Worm (Caenorhabditis elegans) whole organism, mixed stage, embryonic: Measurements from ENCODE around the gene C49C8.5.
A peak's percentile ranks its signal among the peaks of the same experiment; 100 is the strongest.

Experiments
- bed-3 ChIP-seq: fragments of 200-800 bp; sonication (Bioruptor generic); optimal IDR thresholded peaks from 3 replicates; lab custom pipeline; 2018; ENCODE audit warnings: mild to moderate bottlenecking, missing genetic modification characterization, moderate library complexity, missing compliant biosample characterization
- drap-1 ChIP-seq: fragments of 200-800 bp; sonication (Bioruptor generic); optimal IDR thresholded peaks from 3 replicates; lab custom pipeline; 2018; ENCODE audit warnings: mild to moderate bottlenecking, missing genetic modification characterization, missing compliant biosample characterization
- elt-3 ChIP-seq: fragments of 150-350 bp; optimal IDR thresholded peaks from 2 replicates; lab custom pipeline; 2014; ENCODE audit warnings: missing biosample characterization, missing genetic modification characterization
- lin-13 ChIP-seq: fragments of 150-350 bp; optimal IDR thresholded peaks from 2 replicates; lab custom pipeline; 2014; ENCODE audit warnings: missing biosample characterization, missing genetic modification characterization
- mep-1 ChIP-seq: fragments of 150-350 bp; optimal IDR thresholded peaks from 2 replicates; lab custom pipeline; 2017; ENCODE audit warnings: missing biosample characterization, missing genetic modification reagents, missing genetic modification characterization, inconsistent platforms
- nhr-12 ChIP-seq: fragments of 150-350 bp; optimal IDR thresholded peaks from 2 replicates; lab custom pipeline; 2014; ENCODE audit warnings: missing biosample characterization, missing genetic modification characterization
- nhr-2 ChIP-seq: fragments of 150-350 bp; optimal IDR thresholded peaks from 2 replicates; lab custom pipeline; 2014; ENCODE audit warnings: missing biosample characterization, missing genetic modification characterization
- pha-4 ChIP-seq: fragments of 150-350 bp; optimal IDR thresholded peaks from 2 replicates; lab custom pipeline; 2018; ENCODE audit warnings: missing biosample characterization, missing genetic modification reagents, missing genetic modification characterization
- unc-39 ChIP-seq: fragments of 150-350 bp; optimal IDR thresholded peaks from 2 replicates; lab custom pipeline; 2014; ENCODE audit warnings: missing biosample characterization, missing genetic modification characterization
- unc-62 ChIP-seq: fragments of 150-350 bp; optimal IDR thresholded peaks from 2 replicates; lab custom pipeline; 2014; ENCODE audit warnings: missing biosample characterization, missing genetic modification reagents, missing genetic modification characterization
- zip-8 ChIP-seq: fragments of 150-350 bp; optimal IDR thresholded peaks from 2 replicates; lab custom pipeline; 2014; ENCODE audit warnings: missing biosample characterization, missing genetic modification characterization
- ztf-11 ChIP-seq: fragments of 150-350 bp; optimal IDR thresholded peaks from 2 replicates; lab custom pipeline; 2014; ENCODE audit warnings: missing biosample characterization, missing genetic modification characterization

DNA sequence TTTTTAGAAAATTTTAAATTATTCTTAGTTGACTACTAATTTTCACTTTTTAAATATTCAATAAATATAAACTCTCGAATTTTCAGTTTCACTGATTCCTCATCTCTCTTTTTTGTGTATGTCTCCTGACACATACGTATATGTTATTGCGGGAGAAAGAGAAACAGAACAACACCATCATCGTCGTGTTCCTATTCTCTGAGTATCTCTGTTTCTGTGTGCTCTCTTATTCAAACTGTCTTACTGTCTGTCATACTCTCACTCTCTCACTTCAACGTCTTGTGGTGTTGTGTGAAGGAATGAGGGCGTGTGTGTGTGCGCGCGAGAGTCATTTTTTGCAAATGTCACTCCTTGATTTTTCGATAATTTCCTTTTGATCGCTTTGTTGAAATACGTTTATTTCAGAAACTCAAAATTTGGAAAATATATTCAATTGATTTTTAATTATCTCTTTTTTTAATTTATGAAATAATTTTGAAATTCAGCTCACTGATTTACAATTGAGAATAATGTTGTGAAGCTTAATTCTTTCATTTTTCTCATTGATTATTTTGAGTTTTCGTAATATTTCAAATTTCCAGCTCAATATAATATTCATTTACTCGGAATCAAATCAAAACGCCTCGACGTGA, 33.2 kb downstream of the C49C8.5 start, which contains the start of gene lin-49:
- TF ChIP-seq unc-39 (tag; lab: Kevin White, UChicago) (no peak), drap-1 (GFP tag; lab: Kevin White, UChicago) (no peak), zip-8 (tag; lab: Kevin White, UChicago) (no peak), nhr-2 (tag; lab: Kevin White, UChicago) (no peak), ztf-11 (tag; lab: Kevin White, UChicago) (no peak), mep-1 (tag; lab: Kevin White, UChicago) (peak; percentile 34), unc-62 (no peak), pha-4 (peak; percentile 46), lin-13 (no peak), elt-3 (tag; lab: Kevin White, UChicago) (no peak), nhr-12 (tag; lab: Kevin White, UChicago) (no peak), bed-3 (GFP tag; lab: Kevin White, UChicago) (no peak)
